Fruit fly (Drosophila melanogaster): Measurements from ENCODE around the gene Kul.

The Kul gene

DNA sequence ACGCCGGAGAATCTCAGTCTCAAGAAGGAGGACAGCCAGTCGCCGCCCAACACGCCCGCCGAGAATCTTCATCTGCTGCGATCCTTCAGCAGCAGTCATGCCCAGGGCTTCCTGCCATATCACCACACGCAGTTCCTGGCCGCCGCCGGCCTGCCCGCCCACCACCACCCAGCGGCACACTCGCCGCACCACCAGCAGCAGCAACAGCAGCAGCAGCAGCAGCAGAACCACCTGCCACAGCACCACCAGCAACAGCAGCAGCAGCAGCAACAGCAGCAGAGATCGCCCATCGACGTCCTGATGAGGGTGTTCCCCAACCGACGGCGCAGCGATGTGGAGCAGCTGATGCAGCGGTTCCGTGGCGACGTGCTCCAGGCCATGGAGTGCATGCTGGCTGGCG lies 29.9 kb upstream of the Kul start:
- no peak for TF ChIP-seq chinmo (GFP tag; IDR thresholded peaks at IDR 0.05; ENCODE audit: partially characterized antibody)
- no peak for TF ChIP-seq YL-1 (GFP tag; optimal IDR thresholded peaks at IDR 0.05)
- no peak for TF ChIP-seq lmd (GFP tag; IDR thresholded peaks at IDR 0.05)
- no peak for TF ChIP-seq Dfd (GFP tag; optimal IDR thresholded peaks at IDR 0.05)
- TF ChIP-seq Scr (GFP tag; IDR thresholded peaks at IDR 0.05; ENCODE audit: partially characterized antibody) = no peak
- no peak for TF ChIP-seq Sin3A (optimal IDR thresholded peaks at IDR 0.05)
- TF ChIP-seq sens (GFP tag) = no peak
- TF ChIP-seq CoRest (tag; optimal IDR thresholded peaks at IDR 0.05) = no peak
- TF ChIP-seq ftz-f1 (GFP tag; optimal IDR thresholded peaks at IDR 0.05) = no peak
- no peak for TF ChIP-seq CG2120 (GFP tag; optimal IDR thresholded peaks at IDR 0.05)
- no peak for TF ChIP-seq shn (GFP tag; optimal IDR thresholded peaks at IDR 0.05)
- no peak for TF ChIP-seq odd (GFP tag; optimal IDR thresholded peaks at IDR 0.05)
- no peak for TF ChIP-seq gce (GFP tag; IDR thresholded peaks at IDR 0.05)
- TF ChIP-seq CG13775 (GFP tag; optimal IDR thresholded peaks at IDR 0.05) = no peak

DNA sequence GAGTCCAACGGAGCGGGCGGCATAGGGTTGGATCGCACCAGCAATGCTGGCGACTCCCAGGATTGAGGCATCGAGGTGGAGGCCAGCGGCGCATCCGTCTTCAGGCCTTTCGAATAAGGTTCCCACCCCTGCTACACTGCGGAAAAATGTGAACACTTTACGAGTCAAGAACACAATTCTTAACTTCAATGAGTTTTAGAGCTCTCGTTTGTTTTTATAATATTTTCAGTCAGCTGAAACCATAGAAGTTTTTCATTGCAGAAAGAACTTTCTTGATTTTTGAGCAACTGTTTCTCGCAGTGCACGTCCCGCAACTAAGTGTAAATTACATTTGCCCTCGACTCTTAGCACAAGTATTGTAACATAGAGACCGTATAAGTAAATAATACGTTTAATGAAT lies 29.3 kb upstream of the Kul start:
- TF ChIP-seq CG17612 (GFP tag; IDR thresholded peaks at IDR 0.05) (no peak), zfh1 (GFP tag; IDR thresholded peaks at IDR 0.05) (peak; percentile 77), ash1 (GFP tag; optimal IDR thresholded peaks at IDR 0.05) (no peak), Blimp-1 (GFP tag; optimal IDR thresholded peaks at IDR 0.05) (peak; percentile 17), luna (GFP tag; optimal IDR thresholded peaks at IDR 0.05) (no peak), Six4 (GFP tag; optimal IDR thresholded peaks at IDR 0.05) (no peak), Hand (GFP tag; optimal IDR thresholded peaks at IDR 0.05) (no peak), CG4820 (GFP tag; optimal IDR thresholded peaks at IDR 0.05) (peak; percentile 30), Nf-YB (GFP tag; optimal IDR thresholded peaks at IDR 0.05) (peak; percentile 17), CG2116 (GFP tag; optimal IDR thresholded peaks at IDR 0.05) (no peak), pnt (GFP tag; optimal IDR thresholded peaks at IDR 0.05) (peak; percentile 29), ci (GFP tag; IDR thresholded peaks at IDR 0.05) (0 out of 3 replicates have a peak, but pooled peaks have one; percentile 24), jigr1 (GFP tag; IDR thresholded peaks at IDR 0.05) (no peak), abd-A (tag; optimal IDR thresholded peaks at IDR 0.05) (no peak), Optix (GFP tag; IDR thresholded peaks at IDR 0.05) (no peak), schlank (tag; optimal IDR thresholded peaks at IDR 0.05) (no peak), CG2712 (tag; optimal IDR thresholded peaks at IDR 0.05) (peak; percentile 55), CG17912 (GFP tag; optimal IDR thresholded peaks at IDR 0.05) (no peak), row (GFP tag; IDR thresholded peaks at IDR 0.05) (peak; percentile 33; the same call in 2 of the 3 replicates), CG2129 (GFP tag; IDR thresholded peaks at IDR 0.05; ENCODE audit: partially characterized antibody) (no peak), ac (GFP tag; optimal IDR thresholded peaks at IDR 0.05) (peak; percentile 16), CG12219 (GFP tag; optimal IDR thresholded peaks at IDR 0.05) (no peak), Hmx (GFP tag; optimal IDR thresholded peaks at IDR 0.05) (no peak), CG6654 (GFP tag; optimal IDR thresholded peaks at IDR 0.05) (no peak), CG15269 (tag; optimal IDR thresholded peaks at IDR 0.05) (no peak), bsh (GFP tag; optimal IDR thresholded peaks at IDR 0.05) (peak in 1 of 2 experiments; percentile 32), zen (tag; optimal IDR thresholded peaks at IDR 0.05) (peak; percentile 75), pan (optimal IDR thresholded peaks at IDR 0.05) (no peak), pan (GFP tag; optimal IDR thresholded peaks at IDR 0.05 in 1 of 2, IDR thresholded peaks at IDR 0.05 in 1 of 2) (no peak), dan (GFP tag; IDR thresholded peaks at IDR 0.05) (peak; percentile 18; the same call in 1 of the 2 replicates), ssp (GFP tag; IDR thresholded peaks at IDR 0.05) (0 out of 2 replicates have a peak, but pooled peaks have one; percentile 14), gcm (GFP tag; optimal IDR thresholded peaks at IDR 0.05) (no peak), ken (GFP tag; IDR thresholded peaks at IDR 0.05) (0 out of 3 replicates have a peak, but pooled peaks have one; percentile 16), CG17328 (GFP tag; IDR thresholded peaks at IDR 0.05) (peak; percentile 71), CG10979 (tag; optimal IDR thresholded peaks at IDR 0.05) (peak; percentile 65), CG10267 (tag; optimal IDR thresholded peaks at IDR 0.05) (peak; percentile 42), NC2β (GFP tag; optimal IDR thresholded peaks at IDR 0.05) (no peak), Chrac-16 (GFP tag; optimal IDR thresholded peaks at IDR 0.05) (peak; percentile 34)

Data from whole organism, embryonic.